Worm (Caenorhabditis elegans): ENCODE measurements around the gene snap-29.

DNA sequence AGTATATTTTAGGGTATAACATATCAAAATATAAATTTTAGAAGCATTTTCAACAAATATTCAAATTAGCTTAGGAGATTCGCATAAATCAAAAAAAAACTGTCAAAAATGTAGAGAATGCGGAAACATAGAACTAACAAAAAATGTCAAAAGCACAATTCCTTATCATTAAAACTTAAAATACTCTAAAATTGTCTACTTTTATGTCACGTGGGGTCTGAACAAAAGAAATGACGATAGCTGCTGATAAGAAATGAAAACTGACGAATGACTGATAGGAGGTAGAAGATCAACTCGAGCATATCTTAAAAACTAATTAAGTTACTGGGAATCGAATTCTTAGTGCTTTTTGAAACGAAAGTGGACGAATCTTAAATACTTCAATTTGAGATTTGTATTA is 42.4 kb upstream of the snap-29 start:
- TF ChIP-seq zip-5 (tag; optimal IDR thresholded peaks at IDR 0.05), result no peak
- TF ChIP-seq F13H6.1 (tag; optimal IDR thresholded peaks at IDR 0.05), result no peak
- no peak for TF ChIP-seq npax-4 (tag; optimal IDR thresholded peaks at IDR 0.05)
- TF ChIP-seq nfya-1 (tag; optimal IDR thresholded peaks at IDR 0.05), result no peak
- TF ChIP-seq tbx-2 (tag; optimal IDR thresholded peaks at IDR 0.05), result no peak
- no peak for TF ChIP-seq odd-2 (tag; optimal IDR thresholded peaks at IDR 0.05)
- TF ChIP-seq madf-2 (tag; optimal IDR thresholded peaks at IDR 0.05), result no peak
- TF ChIP-seq nhr-232 (tag; optimal IDR thresholded peaks at IDR 0.05), result no peak
- TF ChIP-seq ama-1 (optimal IDR thresholded peaks at IDR 0.05), result no peak
- no peak for TF ChIP-seq ceh-34 (tag; optimal IDR thresholded peaks at IDR 0.05)
- TF ChIP-seq ceh-45 (GFP tag; IDR thresholded peaks at IDR 0.05), result no peak
- TF ChIP-seq fkh-6 (tag; optimal IDR thresholded peaks at IDR 0.05), result no peak
